Worm (Caenorhabditis elegans): ENCODE measurements around the gene C05B5.5.

DNA sequence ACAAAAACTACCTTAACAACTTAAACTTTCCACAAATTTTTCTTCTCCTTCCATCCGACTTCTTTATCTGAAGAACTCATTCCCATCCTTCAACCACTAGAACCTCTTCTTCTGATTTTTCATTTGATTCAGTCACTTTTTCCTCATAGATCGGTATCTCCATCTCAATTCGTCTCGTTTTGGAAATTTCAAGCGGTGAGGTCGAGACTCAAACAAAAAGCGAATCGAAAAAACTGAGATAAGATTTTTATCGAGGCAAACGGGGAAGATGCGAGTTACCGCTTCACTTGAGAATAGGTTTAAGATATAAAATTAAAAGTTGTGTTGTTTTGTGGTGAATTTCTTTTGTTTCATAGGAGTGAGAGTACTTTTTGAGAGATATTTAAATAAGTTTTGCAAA lies 9.8 kb upstream of the C05B5.5 start:
- TF ChIP-seq pha-4 (tag; optimal IDR thresholded peaks at IDR 0.05) (no peak), xnd-1 (tag; optimal IDR thresholded peaks at IDR 0.05) (no peak), unc-130 (GFP tag; optimal IDR thresholded peaks at IDR 0.05) (no peak), ceh-91 (GFP tag; IDR thresholded peaks at IDR 0.05) (no peak), rpc-1 (optimal IDR thresholded peaks at IDR 0.05) (no peak), rpc-1 (tag; optimal IDR thresholded peaks at IDR 0.05) (no peak), Y79H2A.3 (GFP tag; conservative IDR thresholded peaks at IDR 0.05) (no peak), nhr-90 (tag; optimal IDR thresholded peaks at IDR 0.05) (no peak), ccch-3 (GFP tag; optimal IDR thresholded peaks at IDR 0.05) (no peak)
